Fruit fly (Drosophila melanogaster): ENCODE measurements around the gene CG11381.

Gene CG11381

dm6 chrX:1239832-1240231, 36.3 kb downstream of the CG11381 start, which contains the start of gene CG11403 (continued):
- peak; percentile 73 for TF ChIP-seq amos (GFP tag; IDR thresholded peaks at IDR 0.05; ENCODE audit: partially characterized antibody)
- TF ChIP-seq Fer1 (GFP tag; optimal IDR thresholded peaks at IDR 0.05), result no peak
- TF ChIP-seq Lim3 (GFP tag; IDR thresholded peaks at IDR 0.05), result no peak
- no peak for TF ChIP-seq usp (GFP tag; optimal IDR thresholded peaks at IDR 0.05)
- no peak for TF ChIP-seq CG12942 (GFP tag; optimal IDR thresholded peaks at IDR 0.05)
- peak; percentile 61 for TF ChIP-seq Dref (GFP tag; IDR thresholded peaks at IDR 0.05)
- TF ChIP-seq scrt (GFP tag; optimal IDR thresholded peaks at IDR 0.05), result peak; percentile 85
- peak; percentile 12 for TF ChIP-seq CG13894 (tag; optimal IDR thresholded peaks at IDR 0.05)
- TF ChIP-seq emc (GFP tag; optimal IDR thresholded peaks at IDR 0.05), result no peak
- TF ChIP-seq ase (GFP tag; IDR thresholded peaks at IDR 0.05), result no peak
- peak; percentile 23 for TF ChIP-seq CG33213 (GFP tag; optimal IDR thresholded peaks at IDR 0.05)
- TF ChIP-seq CG4424 (GFP tag; optimal IDR thresholded peaks at IDR 0.05), result no peak
- TF ChIP-seq Gsc (GFP tag; IDR thresholded peaks at IDR 0.05), result no peak
- no peak for TF ChIP-seq CG8924 (tag; optimal IDR thresholded peaks at IDR 0.05)
- TF ChIP-seq hb (GFP tag; IDR thresholded peaks at IDR 0.05; ENCODE audit: partially characterized antibody), result peak; percentile 77
- TF ChIP-seq ssp (GFP tag; IDR thresholded peaks at IDR 0.05), result no peak
- TF ChIP-seq CG4820 (GFP tag; optimal IDR thresholded peaks at IDR 0.05), result no peak
- no peak for TF ChIP-seq tgo (GFP tag; IDR thresholded peaks at IDR 0.05)
- no peak for TF ChIP-seq Hand (GFP tag; optimal IDR thresholded peaks at IDR 0.05)
- TF ChIP-seq Meics (GFP tag; optimal IDR thresholded peaks at IDR 0.05), result no peak
- peak; percentile 73; the same call in 1 of the 3 replicates for TF ChIP-seq Opbp (GFP tag; IDR thresholded peaks at IDR 0.05; ENCODE audit: partially characterized antibody)
- TF ChIP-seq CG17802 (tag; optimal IDR thresholded peaks at IDR 0.05), result no peak
- TF ChIP-seq CG32532 (GFP tag; IDR thresholded peaks at IDR 0.05), result no peak
- no peak for TF ChIP-seq zfh2 (GFP tag; optimal IDR thresholded peaks at IDR 0.05)
- no peak for TF ChIP-seq gcm (GFP tag; optimal IDR thresholded peaks at IDR 0.05)
- TF ChIP-seq ems (GFP tag; optimal IDR thresholded peaks at IDR 0.05), result no peak
- peak; percentile 32 for TF ChIP-seq Nf-YC (tag; optimal IDR thresholded peaks at IDR 0.05)
- TF ChIP-seq CG7271 (tag; optimal IDR thresholded peaks at IDR 0.05), result no peak
- peak; percentile 87 for TF ChIP-seq knrl (GFP tag; IDR thresholded peaks at IDR 0.05; ENCODE audit: partially characterized antibody)
- TF ChIP-seq Trl (optimal IDR thresholded peaks at IDR 0.05), result no peak
- no peak for TF ChIP-seq Trl (GFP tag; optimal IDR thresholded peaks at IDR 0.05)
- no peak for TF ChIP-seq CG8359 (GFP tag; optimal IDR thresholded peaks at IDR 0.05; ENCODE audit: borderline replicate concordance)
- TF ChIP-seq CG4282 (GFP tag; optimal IDR thresholded peaks at IDR 0.05), result no peak
- TF ChIP-seq fd3F (GFP tag; optimal IDR thresholded peaks at IDR 0.05), result no peak
- TF ChIP-seq PHDP (tag; optimal IDR thresholded peaks at IDR 0.05), result no peak
- TF ChIP-seq sens-2 (GFP tag; IDR thresholded peaks at IDR 0.05), result no peak
- TF ChIP-seq dmrt11E (tag; optimal IDR thresholded peaks at IDR 0.05), result no peak
- TF ChIP-seq Nf-YA (GFP tag; IDR thresholded peaks at IDR 0.05), result no peak
- no peak; the same call in 1 of the 2 replicates for TF ChIP-seq Adf1 (GFP tag; IDR thresholded peaks at IDR 0.05)
- no peak for TF ChIP-seq wdn (GFP tag; IDR thresholded peaks at IDR 0.05)
- no peak for TF ChIP-seq Neu2 (GFP tag; optimal IDR thresholded peaks at IDR 0.05; ENCODE audit: borderline replicate concordance)
- TF ChIP-seq corto (GFP tag; optimal IDR thresholded peaks at IDR 0.05), result no peak
- no peak for TF ChIP-seq az2 (GFP tag; optimal IDR thresholded peaks at IDR 0.05)
- peak; percentile 22 for TF ChIP-seq CG2120 (GFP tag; optimal IDR thresholded peaks at IDR 0.05)
- TF ChIP-seq tna (GFP tag; IDR thresholded peaks at IDR 0.05; ENCODE audit: partially characterized antibody), result no peak
- TF ChIP-seq unpg (GFP tag; optimal IDR thresholded peaks at IDR 0.05), result no peak
- TF ChIP-seq CG16815 (GFP tag; optimal IDR thresholded peaks at IDR 0.05), result no peak
- no peak for TF ChIP-seq dan (GFP tag; IDR thresholded peaks at IDR 0.05)
- no peak for TF ChIP-seq Oli (tag; optimal IDR thresholded peaks at IDR 0.05)
- TF ChIP-seq tup (GFP tag; optimal IDR thresholded peaks at IDR 0.05), result no peak
- no peak for TF ChIP-seq pros (GFP tag; optimal IDR thresholded peaks at IDR 0.05)
- no peak for TF ChIP-seq CG6813 (GFP tag; optimal IDR thresholded peaks at IDR 0.05)
